Worm (Caenorhabditis elegans) whole organism, L3 larva: ENCODE data around the gene ptr-20.

Experiments
- R02D3.7 ChIP-seq: fragments of 150-350 bp; optimal IDR thresholded peaks from 2 replicates; lab custom pipeline; 2014; ENCODE audit warnings: missing biosample characterization, missing genetic modification characterization
- ama-1 ChIP-seq: fragments of 150-350 bp; optimal IDR thresholded peaks from 2 replicates; lab custom pipeline; 2018
- ceh-9 ChIP-seq: sonication (generic microtip); optimal IDR thresholded peaks from 2 replicates; lab custom pipeline; 2018; ENCODE audit warnings: missing biosample characterization, missing genetic modification characterization
- egl-27 ChIP-seq: sonication (generic microtip); optimal IDR thresholded peaks from 4 replicates; lab custom pipeline; 2017; ENCODE audit warnings: missing biosample characterization, missing genetic modification reagents, missing genetic modification characterization
- egl-5 ChIP-seq: fragments of 150-350 bp; optimal IDR thresholded peaks from 2 replicates; lab custom pipeline; 2017; ENCODE audit warnings: missing biosample characterization, missing genetic modification reagents, missing genetic modification characterization, inconsistent platforms
- elt-1 ChIP-seq: fragments of 150-350 bp; optimal IDR thresholded peaks from 2 replicates; lab custom pipeline; 2014; ENCODE audit warnings: missing biosample characterization, missing genetic modification characterization
- fos-1 ChIP-seq: fragments of 150-350 bp; optimal IDR thresholded peaks from 2 replicates; lab custom pipeline; 2014; ENCODE audit warnings: missing biosample characterization, missing genetic modification characterization
- nhr-237 ChIP-seq: fragments of 150-350 bp; optimal IDR thresholded peaks from 2 replicates; lab custom pipeline; 2014; ENCODE audit warnings: missing biosample characterization, missing genetic modification characterization
- pqm-1 ChIP-seq: fragments of 150-350 bp; optimal IDR thresholded peaks from 2 replicates; lab custom pipeline; 2017; ENCODE audit warnings: missing biosample characterization, missing genetic modification characterization, inconsistent platforms
- snpc-4 ChIP-seq: fragments of 150-350 bp; optimal IDR thresholded peaks from 2 replicates; lab custom pipeline; 2014; ENCODE audit warnings: missing biosample characterization, missing genetic modification characterization
- unc-39 ChIP-seq: sonication (generic microtip); optimal IDR thresholded peaks from 4 replicates; lab custom pipeline; 2017; ENCODE audit warnings: missing biosample characterization, missing genetic modification characterization
- ztf-11 ChIP-seq: fragments of 150-350 bp; optimal IDR thresholded peaks from 2 replicates; lab custom pipeline; 2014; ENCODE audit warnings: missing biosample characterization, missing genetic modification characterization

DNA sequence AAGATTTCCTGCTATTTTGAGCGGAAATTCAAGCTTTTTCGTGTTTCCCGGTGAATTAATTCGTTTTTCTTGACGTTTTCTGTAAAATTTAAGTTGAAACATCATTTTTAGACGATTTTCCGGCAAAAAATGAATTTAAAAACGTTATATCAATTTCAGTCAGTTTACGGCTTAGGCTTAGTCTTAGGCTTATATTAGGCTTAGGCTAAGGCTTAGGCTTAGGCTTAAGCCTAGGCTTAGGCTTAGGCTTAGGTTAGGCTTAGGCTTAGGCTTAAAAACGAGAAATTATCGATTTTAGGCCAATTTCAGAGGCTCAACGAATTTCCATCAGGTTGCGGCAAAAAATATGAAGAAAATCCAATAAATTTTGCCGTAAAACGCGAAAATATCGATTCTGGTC is 50.9 kb downstream of the ptr-20 start:
- TF ChIP-seq elt-1 (no peak), nhr-237 (tag; lab: Kevin White, UChicago) (no peak), ama-1 (lab: Kevin White, UChicago) (no peak), ztf-11 (no peak), fos-1 (no peak), egl-5 (tag; lab: Kevin White, UChicago) (no peak), egl-27 (tag; lab: Kevin White, UChicago) (no peak), ceh-9 (tag; lab: Kevin White, UChicago) (no peak), R02D3.7 (no peak), pqm-1 (tag; lab: Kevin White, UChicago) (no peak), snpc-4 (no peak), unc-39 (no peak)
